Fruit fly (Drosophila melanogaster) whole organism, adult: ENCODE measurements around the gene Srx.

Source experiments
- CG11617 ChIP-seq: fragments of 200-800 bp; sonication (Bioruptor generic); optimal IDR thresholded peaks from 2 replicates; lab custom pipeline; 2017; ENCODE audit warnings: mild to moderate bottlenecking, missing biosample characterization, missing genetic modification reagents, missing genetic modification characterization
- CG5204 ChIP-seq: fragments of 200-800 bp; sonication (Bioruptor generic); optimal IDR thresholded peaks from 2 replicates; lab custom pipeline; 2016; ENCODE audit warnings: missing biosample characterization, missing genetic modification characterization
- Clk ChIP-seq: fragments of 200-800 bp; sonication (Bioruptor generic); optimal IDR thresholded peaks from 2 replicates; lab custom pipeline; 2017; ENCODE audit warnings: missing biosample characterization, missing genetic modification characterization
- Hr96 ChIP-seq: fragments of 200-800 bp; sonication (Bioruptor generic); optimal IDR thresholded peaks from 2 replicates; lab custom pipeline; 2016; ENCODE audit warnings: missing biosample characterization, missing genetic modification characterization
- kay ChIP-seq: fragments of 200-800 bp; sonication (Bioruptor generic); peaks from one replicate; lab custom pipeline; 2016; ENCODE audit warnings: missing biosample characterization, missing genetic modification characterization, borderline replicate concordance

- no peak for TF ChIP-seq CG11617 (GFP tag; lab: Kevin White, UChicago)
- no peak for TF ChIP-seq CG5204 (GFP tag; lab: Kevin White, UChicago)
- no peak for TF ChIP-seq Clk (GFP tag; lab: Kevin White, UChicago)
- no peak for TF ChIP-seq kay (GFP tag; lab: Kevin White, UChicago)
- TF ChIP-seq Hr96 (GFP tag; lab: Kevin White, UChicago) = no peak
These were observed 745 bp upstream of the Srx start, which contains the start of gene Mco4 for dm6 chrX:17856029-17856428.
